Worm (Caenorhabditis elegans): Measurements from ENCODE around the gene fbxa-36.

Gene fbxa-36

ce11 chrIII:1243199-1243598 is 49.8 kb downstream of the fbxa-36 start, which contains the start of gene fbxa-63:
fbxa-63 (plus strand) TSS chrIII:1243508.
- TF ChIP-seq nfya-1 (tag; optimal IDR thresholded peaks at IDR 0.05; ENCODE audit: insufficient read depth) (peak; percentile 48), mdl-1 (tag; optimal IDR thresholded peaks at IDR 0.05) (no peak), hmg-11 (tag; optimal IDR thresholded peaks at IDR 0.05) (peak; percentile 72), pha-4 (tag; optimal IDR thresholded peaks at IDR 0.05) (peak; percentile 49), egl-5 (tag; optimal IDR thresholded peaks at IDR 0.05) (no peak), ceh-28 (tag; optimal IDR thresholded peaks at IDR 0.05) (no peak), elt-2 (tag; optimal IDR thresholded peaks at IDR 0.05) (peak; percentile 18), lin-15B (tag; optimal IDR thresholded peaks at IDR 0.05) (peak; percentile 14), pqm-1 (tag; optimal IDR thresholded peaks at IDR 0.05) (peak; percentile 32)

Data from whole organism, L3 larva.